Fruit fly (Drosophila melanogaster) whole organism, embryonic: Measurements from ENCODE around the gene Gale.

Source experiments
- Abd-B ChIP-seq: fragments of 200-800 bp; sonication (Bioruptor generic); optimal IDR thresholded peaks from 2 replicates; lab custom pipeline; 2018; ENCODE audit warnings: missing biosample characterization, mild to moderate bottlenecking, missing genetic modification characterization, moderate library complexity
- B-H1 ChIP-seq: fragments of 200-800 bp; sonication (Bioruptor generic); IDR thresholded peaks from 3 replicates; pipeline ENCODE4 v1.3.6; 2022; ENCODE audit warnings: missing biosample characterization, missing genetic modification characterization
- Bgb ChIP-seq: fragments of 200-800 bp; sonication (Bioruptor generic); IDR thresholded peaks from 2 replicates; pipeline ENCODE4 v1.3.6; 2022; ENCODE audit warnings: missing biosample characterization, missing genetic modification characterization; ENCODE audit not compliant: partially characterized antibody
- Blimp-1 ChIP-seq: fragments of 200-800 bp; sonication (Bioruptor generic); optimal IDR thresholded peaks from 3 replicates; lab custom pipeline; 2018; ENCODE audit warnings: missing biosample characterization, missing genetic modification characterization, mild to moderate bottlenecking, moderate library complexity, missing genetic modification reagents
- CG10543 ChIP-seq: fragments of 200-800 bp; sonication (Bioruptor generic); optimal IDR thresholded peaks from 3 replicates; lab custom pipeline; 2017; ENCODE audit warnings: missing biosample characterization, mild to moderate bottlenecking, missing genetic modification characterization, moderate library complexity
- CG11560 ChIP-seq: fragments of 200-800 bp; sonication (Bioruptor generic); IDR thresholded peaks from 3 replicates; pipeline ENCODE4 v1.3.6; 2022; ENCODE audit warnings: missing biosample characterization, missing genetic modification characterization
- CG12391 ChIP-seq: fragments of 200-800 bp; sonication (Bioruptor generic); optimal IDR thresholded peaks from 3 replicates; lab custom pipeline; 2018; ENCODE audit warnings: missing biosample characterization, mild to moderate bottlenecking, missing genetic modification characterization, moderate library complexity
- CG17612 ChIP-seq: fragments of 200-800 bp; sonication (Bioruptor generic); IDR thresholded peaks from 2 replicates; pipeline ENCODE4 v1.3.6; 2022; ENCODE audit warnings: missing biosample characterization, missing genetic modification characterization
- CG1832 ChIP-seq: fragments of 200-800 bp; sonication (Bioruptor generic); optimal IDR thresholded peaks from 2 replicates; lab custom pipeline; 2017; ENCODE audit warnings: missing biosample characterization, mild to moderate bottlenecking, missing genetic modification characterization, inconsistent platforms
- CG2116 ChIP-seq: fragments of 200-800 bp; sonication (Bioruptor generic); optimal IDR thresholded peaks from 3 replicates; lab custom pipeline; 2018; ENCODE audit warnings: missing biosample characterization, mild to moderate bottlenecking, missing genetic modification characterization
- CG3281 ChIP-seq: fragments of 200-800 bp; sonication (Bioruptor generic); optimal IDR thresholded peaks from 3 replicates; lab custom pipeline; 2017; ENCODE audit warnings: missing biosample characterization, mild to moderate bottlenecking, missing genetic modification characterization
- CG33213 ChIP-seq: fragments of 200-800 bp; sonication (Bioruptor generic); optimal IDR thresholded peaks from 3 replicates; lab custom pipeline; 2016; ENCODE audit warnings: missing biosample characterization, missing genetic modification characterization
- CG33557 ChIP-seq: fragments of 200-800 bp; sonication (Bioruptor generic); optimal IDR thresholded peaks from 2 replicates; lab custom pipeline; 2019; ENCODE audit warnings: missing biosample characterization, mild to moderate bottlenecking, missing genetic modification characterization, moderate library complexity
- CG3838 ChIP-seq: fragments of 200-800 bp; sonication (Bioruptor generic); optimal IDR thresholded peaks from 3 replicates; lab custom pipeline; 2016; ENCODE audit warnings: missing biosample characterization, missing genetic modification characterization
- CG6254 ChIP-seq: fragments of 200-800 bp; sonication (Bioruptor generic); optimal IDR thresholded peaks from 3 replicates; lab custom pipeline; 2017; ENCODE audit warnings: mild to moderate bottlenecking, missing biosample characterization, missing genetic modification reagents, missing genetic modification characterization
- CG8281 ChIP-seq: fragments of 200-800 bp; sonication (Bioruptor generic); optimal IDR thresholded peaks from 2 replicates; lab custom pipeline; 2018; ENCODE audit warnings: missing biosample characterization, mild to moderate bottlenecking, missing genetic modification characterization, moderate library complexity
- CG9727 ChIP-seq: fragments of 200-800 bp; sonication (Bioruptor generic); optimal IDR thresholded peaks from 3 replicates; lab custom pipeline; 2017; ENCODE audit warnings: missing biosample characterization, mild to moderate bottlenecking, missing genetic modification characterization
- CTCF ChIP-seq: fragments of 200-800 bp; sonication (Bioruptor generic); optimal IDR thresholded peaks from 2 replicates; lab custom pipeline; 2017; ENCODE audit warnings: missing biosample characterization, mild to moderate bottlenecking, missing genetic modification characterization, moderate library complexity
- D19B ChIP-seq: fragments of 200-800 bp; sonication (Bioruptor generic); optimal IDR thresholded peaks from 2 replicates; lab custom pipeline; 2017; ENCODE audit warnings: missing biosample characterization, mild to moderate bottlenecking, missing genetic modification characterization
- Dad ChIP-seq: fragments of 200-800 bp; sonication (Bioruptor generic); optimal IDR thresholded peaks from 3 replicates; lab custom pipeline; 2016; ENCODE audit warnings: missing biosample characterization, missing genetic modification characterization
- Dek ChIP-seq: fragments of 200-800 bp; sonication (Bioruptor generic); optimal IDR thresholded peaks from 3 replicates; lab custom pipeline; 2019; ENCODE audit warnings: missing biosample characterization, mild to moderate bottlenecking, missing genetic modification characterization, moderate library complexity
- Fer3 ChIP-seq: fragments of 200-800 bp; sonication (Bioruptor generic); optimal IDR thresholded peaks from 2 replicates; lab custom pipeline; 2018; ENCODE audit warnings: missing biosample characterization, mild to moderate bottlenecking, missing genetic modification characterization, moderate library complexity
- HmgZ ChIP-seq: fragments of 200-800 bp; sonication (Bioruptor generic); optimal IDR thresholded peaks from 2 replicates; lab custom pipeline; 2018; ENCODE audit warnings: missing biosample characterization, mild to moderate bottlenecking, missing genetic modification characterization
- Hmr ChIP-seq: fragments of 200-800 bp; sonication (Bioruptor generic); optimal IDR thresholded peaks from 3 replicates; lab custom pipeline; 2017; ENCODE audit warnings: mild to moderate bottlenecking, missing biosample characterization, missing genetic modification reagents, missing genetic modification characterization
- Mes4 ChIP-seq: fragments of 200-800 bp; sonication (Bioruptor generic); optimal IDR thresholded peaks from 2 replicates; lab custom pipeline; 2016; ENCODE audit warnings: missing biosample characterization, missing genetic modification characterization
- NFAT ChIP-seq: fragments of 200-800 bp; sonication (Bioruptor generic); IDR thresholded peaks from 2 replicates; pipeline ENCODE4 v1.3.6; 2022; ENCODE audit warnings: missing biosample characterization, missing genetic modification characterization
- az2 ChIP-seq: fragments of 200-800 bp; sonication (Bioruptor generic); optimal IDR thresholded peaks from 3 replicates; lab custom pipeline; 2016; ENCODE audit warnings: missing biosample characterization, missing genetic modification characterization
- bsh ChIP-seq, 2 experiments: fragments of 200-800 bp; sonication (Bioruptor generic); optimal IDR thresholded peaks; 2 replicates each; lab custom pipeline; 2017 to 2018; ENCODE audit warnings: mild to moderate bottlenecking in 2 of 2, missing biosample characterization in 2 of 2, missing genetic modification characterization in 2 of 2, moderate library complexity in 1 of 2
- cad ChIP-seq: fragments of >200 bp; optimal IDR thresholded peaks from 2 replicates; lab custom pipeline; 2017; ENCODE audit warnings: missing biosample characterization, missing genetic modification characterization
- cwo ChIP-seq: fragments of 200-800 bp; sonication (Bioruptor generic); optimal IDR thresholded peaks from 3 replicates; lab custom pipeline; 2017; ENCODE audit warnings: missing biosample characterization, missing genetic modification characterization, mild to moderate bottlenecking, moderate library complexity, missing genetic modification reagents
- esg ChIP-seq: fragments of 200-800 bp; sonication (Bioruptor generic); conservative IDR thresholded peaks from 2 replicates; pipeline ENCODE4 v1.3.6; 2022; ENCODE audit warnings: missing biosample characterization, missing genetic modification characterization
- grn ChIP-seq: fragments of 200-800 bp; sonication (Bioruptor generic); optimal IDR thresholded peaks from 3 replicates; lab custom pipeline; 2017; ENCODE audit warnings: missing biosample characterization, missing genetic modification characterization
- insv ChIP-seq, 2 experiments: fragments of 200-800 bp; sonication (Bioruptor generic); optimal IDR thresholded peaks; 3 replicates each; lab custom pipeline; 2016 to 2018; ENCODE audit warnings: missing biosample characterization in 2 of 2, missing genetic modification characterization in 2 of 2
- jumu ChIP-seq: fragments of 200-800 bp; sonication (Bioruptor generic); optimal IDR thresholded peaks from 3 replicates; lab custom pipeline; 2016; ENCODE audit warnings: missing biosample characterization, missing genetic modification characterization
- kay ChIP-seq: fragments of 200-800 bp; sonication (Bioruptor generic); optimal IDR thresholded peaks from 2 replicates; lab custom pipeline; 2016; ENCODE audit warnings: missing biosample characterization, missing genetic modification characterization
- klu ChIP-seq: fragments of 200-800 bp; sonication (Bioruptor generic); IDR thresholded peaks from 2 replicates; pipeline ENCODE4 v1.3.6; 2022; ENCODE audit warnings: missing biosample characterization, missing genetic modification characterization
- lbe ChIP-seq: fragments of 200-800 bp; sonication (Bioruptor generic); optimal IDR thresholded peaks from 2 replicates; lab custom pipeline; 2016; ENCODE audit warnings: missing biosample characterization, mild to moderate bottlenecking, missing genetic modification characterization
- nerfin-1 ChIP-seq: fragments of 200-800 bp; sonication (Bioruptor generic); optimal IDR thresholded peaks from 3 replicates; lab custom pipeline; 2019; ENCODE audit warnings: missing biosample characterization, mild to moderate bottlenecking, missing genetic modification characterization, moderate library complexity
- oc ChIP-seq: fragments of 200-800 bp; sonication (Bioruptor generic); optimal IDR thresholded peaks from 2 replicates; lab custom pipeline; 2018; ENCODE audit warnings: missing biosample characterization, mild to moderate bottlenecking, missing genetic modification characterization, moderate library complexity
- otp ChIP-seq: fragments of 200-800 bp; sonication (Bioruptor generic); IDR thresholded peaks from 3 replicates; pipeline ENCODE4, ENCODE4 v1.3.6; 2022; ENCODE audit warnings: missing biosample characterization, missing genetic modification characterization
- pb ChIP-seq: fragments of 200-800 bp; sonication (Bioruptor generic); optimal IDR thresholded peaks from 3 replicates; lab custom pipeline; 2016; ENCODE audit warnings: missing biosample characterization, missing genetic modification characterization
- pum ChIP-seq: fragments of 200-800 bp; sonication (Bioruptor generic); optimal IDR thresholded peaks from 2 replicates; lab custom pipeline; 2016; ENCODE audit warnings: missing biosample characterization, missing genetic modification characterization
- sima ChIP-seq: fragments of 200-800 bp; sonication (Bioruptor generic); optimal IDR thresholded peaks from 2 replicates; lab custom pipeline; 2016; ENCODE audit warnings: missing biosample characterization, missing genetic modification characterization
- so ChIP-seq: fragments of 200-800 bp; sonication (Bioruptor generic); IDR thresholded peaks from 3 replicates; pipeline ENCODE4 v1.3.6; 2022; ENCODE audit warnings: missing biosample characterization, missing genetic modification characterization
- trh ChIP-seq: fragments of 200-800 bp; sonication (Bioruptor generic); optimal IDR thresholded peaks from 2 replicates; lab custom pipeline; 2016; ENCODE audit warnings: missing biosample characterization, missing genetic modification characterization
- unpg ChIP-seq: fragments of 200-800 bp; sonication (Bioruptor generic); optimal IDR thresholded peaks from 3 replicates; lab custom pipeline; 2018; ENCODE audit warnings: missing biosample characterization, mild to moderate bottlenecking, missing genetic modification characterization, moderate library complexity
- usp ChIP-seq: fragments of >200 bp; optimal IDR thresholded peaks from 2 replicates; lab custom pipeline; 2017; ENCODE audit warnings: missing biosample characterization, missing genetic modification characterization
- wdn ChIP-seq: fragments of 200-800 bp; sonication (Bioruptor generic); IDR thresholded peaks from 2 replicates; pipeline ENCODE4 v1.3.6; 2022; ENCODE audit warnings: missing biosample characterization, missing genetic modification characterization

The Gale gene

DNA sequence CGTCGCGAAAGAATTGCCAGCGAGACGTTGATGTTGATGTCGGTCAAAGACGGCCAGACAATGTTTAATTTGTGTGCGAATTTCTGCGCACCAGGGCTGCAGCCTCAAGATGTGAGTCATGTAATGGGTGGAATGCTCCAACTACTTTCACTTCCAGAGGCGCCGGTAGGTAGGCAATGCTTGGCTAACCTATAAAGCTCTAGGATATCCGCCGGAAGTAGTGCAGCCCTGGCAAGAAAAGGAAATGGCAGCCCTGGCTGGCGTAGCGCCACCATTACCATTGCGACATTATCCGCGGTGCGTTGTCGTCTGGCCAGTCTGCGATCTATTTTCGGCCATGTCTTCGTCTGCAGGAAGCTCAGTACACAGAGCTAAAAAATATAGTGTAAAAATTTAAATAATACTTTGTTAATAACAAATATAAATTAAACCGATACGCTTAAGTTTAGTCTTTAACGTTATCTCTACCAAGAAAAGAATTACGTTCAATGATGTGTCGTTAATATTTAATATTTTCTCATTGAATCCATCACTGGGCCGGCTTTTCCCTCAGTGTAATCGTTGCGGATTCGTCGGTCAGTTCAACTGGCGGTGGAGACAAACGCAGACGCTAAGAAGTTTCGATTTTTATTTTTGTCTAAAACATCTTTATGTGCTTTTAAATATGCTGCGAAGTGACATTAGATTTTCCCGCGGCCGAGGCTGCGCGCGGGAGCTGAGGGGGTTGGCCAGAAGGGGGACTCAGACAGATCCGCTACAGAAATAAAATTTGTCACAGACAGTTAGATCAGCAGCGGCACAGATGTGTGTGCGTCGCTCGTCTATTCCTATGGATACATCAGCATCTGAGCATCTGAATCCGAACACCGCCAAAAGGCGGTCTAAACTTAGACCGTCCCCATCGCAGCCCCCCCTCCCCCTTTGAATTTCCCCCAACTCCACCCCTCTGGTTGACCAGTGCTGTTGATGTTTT, 36.4 kb upstream of the Gale start (continued):
- no peak for TF ChIP-seq sima (GFP tag; lab: Kevin White, UChicago)
- peak; percentile 68 for TF ChIP-seq CG9727 (GFP tag; lab: Kevin White, UChicago)
- TF ChIP-seq CG33557 (GFP tag; lab: Kevin White, UChicago), result peak; percentile 16
- TF ChIP-seq CG2116 (GFP tag; lab: Kevin White, UChicago), result peak; percentile 25
- TF ChIP-seq pum (GFP tag; lab: Kevin White, UChicago), result peak; percentile 42
- peak; percentile 73; the same call in 2 of the 3 replicates for TF ChIP-seq otp (GFP tag; lab: Robert Waterston, UW)
- TF ChIP-seq Fer3, result peak; percentile 68
- peak; percentile 18 for TF ChIP-seq oc (tag; lab: Kevin White, UChicago)
- peak; percentile 61 for TF ChIP-seq Abd-B
- peak; percentile 59 for TF ChIP-seq CG12391
- peak; percentile 0 for TF ChIP-seq CG3838
- no peak for TF ChIP-seq CG1832 (GFP tag; lab: Kevin White, UChicago)
- TF ChIP-seq cad (GFP tag; lab: Kevin White, UChicago), result no peak
- peak; percentile 40 to 66 for TF ChIP-seq bsh (GFP tag; optimal IDR thresholded peaks at IDR 0.05; lab: Kevin White, UChicago)
- TF ChIP-seq cwo (GFP tag; lab: Kevin White, UChicago), result peak; percentile 51
- TF ChIP-seq Mes4 (GFP tag; lab: Kevin White, UChicago), result peak; percentile 39
- peak; percentile 51 for TF ChIP-seq Dek (tag; lab: Kevin White, UChicago)
- TF ChIP-seq az2 (GFP tag; lab: Kevin White, UChicago), result peak; percentile 44
- TF ChIP-seq CG6254, result no peak
- peak; percentile 43 for TF ChIP-seq kay (GFP tag; lab: Kevin White, UChicago)
- TF ChIP-seq grn (GFP tag; lab: Kevin White, UChicago), result no peak
- peak; percentile 72; the same call in 1 of the 2 replicates for TF ChIP-seq NFAT (GFP tag; lab: Robert Waterston, UW)
- TF ChIP-seq so, result peak; percentile 77
- TF ChIP-seq CG11560 (tag; lab: Robert Waterston, UW), result peak; percentile 58; the same call in 1 of the 3 replicates
- TF ChIP-seq CG3281 (GFP tag; lab: Kevin White, UChicago), result peak; percentile 85
- no peak for TF ChIP-seq lbe (GFP tag; lab: Kevin White, UChicago)
- TF ChIP-seq CG10543 (GFP tag; lab: Kevin White, UChicago), result peak; percentile 86
- TF ChIP-seq insv (GFP tag; optimal IDR thresholded peaks at IDR 0.05; lab: Kevin White, UChicago), result peak; percentile 16 to 36
- no peak for TF ChIP-seq usp
- TF ChIP-seq B-H1 (GFP tag; lab: Robert Waterston, UW), result peak; percentile 62; the same call in 2 of the 3 replicates
- TF ChIP-seq jumu, result peak; percentile 66
- no peak for TF ChIP-seq Bgb
- peak; percentile 55 for TF ChIP-seq klu (GFP tag; lab: Robert Waterston, UW)
- TF ChIP-seq wdn (GFP tag; lab: Robert Waterston, UW), result peak; percentile 71
- peak; percentile 60; the same call in 1 of the 2 replicates for TF ChIP-seq esg (GFP tag; lab: Robert Waterston, UW)
- TF ChIP-seq nerfin-1 (tag; lab: Kevin White, UChicago), result peak; percentile 33
- no peak for TF ChIP-seq trh
- TF ChIP-seq Dad (GFP tag; lab: Kevin White, UChicago), result peak; percentile 47
- peak; percentile 42 for TF ChIP-seq D19B
- peak; percentile 60; the same call in 1 of the 2 replicates for TF ChIP-seq CG17612 (GFP tag; lab: Robert Waterston, UW)
- peak; percentile 36 for TF ChIP-seq CG8281 (tag; lab: Kevin White, UChicago)
- TF ChIP-seq unpg, result peak; percentile 65
- TF ChIP-seq HmgZ (tag; lab: Kevin White, UChicago), result peak; percentile 61
- TF ChIP-seq Hmr, result peak; percentile 78
- TF ChIP-seq CTCF (GFP tag; lab: Kevin White, UChicago), result no peak
- TF ChIP-seq Blimp-1, result peak; percentile 44
- peak; percentile 41 for TF ChIP-seq CG33213 (GFP tag; lab: Kevin White, UChicago)
- TF ChIP-seq pb (GFP tag; lab: Kevin White, UChicago), result peak; percentile 70
